Worm (Caenorhabditis elegans) whole organism, L1 larva: ENCODE results near the gene dpy-17.

Source experiments
- alr-1 ChIP-seq: fragments of 200-800 bp; sonication (Bioruptor generic); optimal IDR thresholded peaks from 2 replicates; lab custom pipeline; 2018; ENCODE audit warnings: borderline replicate concordance, mild to moderate bottlenecking, missing genetic modification characterization, missing compliant biosample characterization
- egl-27 ChIP-seq, 2 experiments: fragments of 150-350 bp in 1 of 2; sonication (generic microtip); optimal IDR thresholded peaks; 3 replicates each; lab custom pipeline; 2017 to 2018; ENCODE audit warnings: missing biosample characterization in 2 of 2, missing genetic modification characterization in 2 of 2, missing genetic modification reagents in 2 of 2
- fos-1 ChIP-seq: fragments of 150-350 bp; optimal IDR thresholded peaks from 2 replicates; lab custom pipeline; 2014; ENCODE audit warnings: missing biosample characterization, missing genetic modification characterization
- nhr-12 ChIP-seq: sonication (generic microtip); optimal IDR thresholded peaks from 2 replicates; lab custom pipeline; 2017; ENCODE audit warnings: missing biosample characterization, missing genetic modification characterization
- snpc-4 ChIP-seq: fragments of 150-350 bp; optimal IDR thresholded peaks from 2 replicates; lab custom pipeline; 2014; ENCODE audit warnings: missing biosample characterization, missing genetic modification characterization

ce11 chrIII:5125759-5126158 is 18.6 kb downstream of the dpy-17 start:
- TF ChIP-seq egl-27 (tag; optimal IDR thresholded peaks at IDR 0.05; lab: Kevin White, UChicago) (no peak), alr-1 (tag; lab: Kevin White, UChicago) (no peak), nhr-12 (no peak), fos-1 (tag; lab: Kevin White, UChicago) (no peak), snpc-4 (tag; lab: Kevin White, UChicago) (no peak)
